Worm (Caenorhabditis elegans) whole organism, L3 larva: Measurements from ENCODE around the gene bigr-1.

Experiments used
- ZK546.5 ChIP-seq: sonication (generic microtip); optimal IDR thresholded peaks from 2 replicates; lab custom pipeline; 2017; ENCODE audit warnings: missing biosample characterization, missing genetic modification characterization
- aly-2 ChIP-seq: fragments of 150-350 bp; optimal IDR thresholded peaks from 2 replicates; lab custom pipeline; 2014; ENCODE audit warnings: missing biosample characterization, missing genetic modification characterization
- ama-1 ChIP-seq: fragments of 150-350 bp; optimal IDR thresholded peaks from 2 replicates; lab custom pipeline; 2018
- ceh-16 ChIP-seq: sonication (generic microtip); optimal IDR thresholded peaks from 2 replicates; lab custom pipeline; 2017; ENCODE audit warnings: missing biosample characterization, missing genetic modification characterization
- ceh-28 ChIP-seq: fragments of 150-350 bp; optimal IDR thresholded peaks from 2 replicates; lab custom pipeline; 2014; ENCODE audit warnings: missing biosample characterization, missing genetic modification reagents, missing genetic modification characterization
- ceh-9 ChIP-seq: sonication (generic microtip); optimal IDR thresholded peaks from 2 replicates; lab custom pipeline; 2018; ENCODE audit warnings: missing biosample characterization, missing genetic modification characterization
- egl-5 ChIP-seq: fragments of 150-350 bp; optimal IDR thresholded peaks from 2 replicates; lab custom pipeline; 2017; ENCODE audit warnings: missing biosample characterization, missing genetic modification reagents, missing genetic modification characterization, inconsistent platforms
- elt-1 ChIP-seq: fragments of 150-350 bp; optimal IDR thresholded peaks from 2 replicates; lab custom pipeline; 2014; ENCODE audit warnings: missing biosample characterization, missing genetic modification characterization
- elt-2 ChIP-seq: sonication (generic microtip); optimal IDR thresholded peaks from 2 replicates; lab custom pipeline; 2016; ENCODE audit warnings: missing genetic modification reagents, mild to moderate bottlenecking, missing genetic modification characterization, missing compliant biosample characterization
- elt-3 ChIP-seq, 3 experiments: fragments of 150-350 bp in 1 of 3; sonication (generic microtip) in 2 of 3; optimal IDR thresholded peaks; 2 replicates in 2 of 3; 4 replicates in 1 of 3; lab custom pipeline; 2014 to 2017; ENCODE audit warnings: missing biosample characterization in 3 of 3, missing genetic modification characterization in 3 of 3
- eor-1 ChIP-seq, 2 experiments: fragments of 150-350 bp; optimal IDR thresholded peaks; 2 replicates each; lab custom pipeline; 2014 to 2018; ENCODE audit warnings: missing biosample characterization in 2 of 2, missing genetic modification characterization in 2 of 2
- fkh-2 ChIP-seq: fragments of 150-350 bp; optimal IDR thresholded peaks from 2 replicates; lab custom pipeline; 2014; ENCODE audit warnings: missing biosample characterization, missing genetic modification reagents, missing genetic modification characterization
- hmg-11 ChIP-seq: sonication (generic microtip); optimal IDR thresholded peaks from 2 replicates; lab custom pipeline; 2016; ENCODE audit warnings: missing genetic modification characterization, missing compliant biosample characterization
- jun-1 ChIP-seq: fragments of 150-350 bp; optimal IDR thresholded peaks from 2 replicates; lab custom pipeline; 2014; ENCODE audit warnings: missing biosample characterization, missing genetic modification reagents, missing genetic modification characterization
- lin-15B ChIP-seq: fragments of 150-350 bp; optimal IDR thresholded peaks from 2 replicates; lab custom pipeline; 2014; ENCODE audit warnings: missing biosample characterization, missing genetic modification characterization
- lsy-12 ChIP-seq: sonication (generic microtip); optimal IDR thresholded peaks from 2 replicates; lab custom pipeline; 2016; ENCODE audit warnings: mild to moderate bottlenecking, missing genetic modification characterization, missing compliant biosample characterization
- mdl-1 ChIP-seq: fragments of 150-350 bp; optimal IDR thresholded peaks from 2 replicates; lab custom pipeline; 2014; ENCODE audit warnings: missing biosample characterization, missing genetic modification characterization
- nfya-1 ChIP-seq: sonication (generic microtip); optimal IDR thresholded peaks from 2 replicates; lab custom pipeline; 2017; ENCODE audit warnings: missing genetic modification characterization, mild to moderate bottlenecking, missing compliant biosample characterization, antibody characterized with exemption, moderate library complexity; ENCODE audit not compliant: insufficient read depth
- nhr-11 ChIP-seq: fragments of 150-350 bp; optimal IDR thresholded peaks from 2 replicates; lab custom pipeline; 2014; ENCODE audit warnings: missing biosample characterization, missing genetic modification characterization
- nhr-12 ChIP-seq: fragments of 150-350 bp; optimal IDR thresholded peaks from 2 replicates; lab custom pipeline; 2014; ENCODE audit warnings: missing biosample characterization, missing genetic modification characterization
- nhr-23 ChIP-seq: fragments of 150-350 bp; optimal IDR thresholded peaks from 2 replicates; lab custom pipeline; 2014; ENCODE audit warnings: missing biosample characterization, missing genetic modification reagents, missing genetic modification characterization
- nhr-237 ChIP-seq: fragments of 150-350 bp; optimal IDR thresholded peaks from 2 replicates; lab custom pipeline; 2014; ENCODE audit warnings: missing biosample characterization, missing genetic modification characterization
- nhr-25 ChIP-seq: sonication (generic microtip); optimal IDR thresholded peaks from 2 replicates; lab custom pipeline; 2017; ENCODE audit warnings: missing biosample characterization, missing genetic modification characterization
- nhr-28 ChIP-seq: fragments of 150-350 bp; optimal IDR thresholded peaks from 2 replicates; lab custom pipeline; 2014; ENCODE audit warnings: missing biosample characterization, missing genetic modification characterization
- nhr-43 ChIP-seq: sonication (generic microtip); optimal IDR thresholded peaks from 2 replicates; lab custom pipeline; 2016; ENCODE audit warnings: mild to moderate bottlenecking, missing genetic modification characterization, missing compliant biosample characterization; ENCODE audit not compliant: poor library complexity, severe bottlenecking
- pha-4 ChIP-seq: fragments of 150-350 bp; optimal IDR thresholded peaks from 2 replicates; lab custom pipeline; 2014; ENCODE audit warnings: missing biosample characterization, missing genetic modification reagents, missing genetic modification characterization
- pqm-1 ChIP-seq: fragments of 150-350 bp; optimal IDR thresholded peaks from 2 replicates; lab custom pipeline; 2017; ENCODE audit warnings: missing biosample characterization, missing genetic modification characterization, inconsistent platforms
- sea-2 ChIP-seq: fragments of 150-350 bp; sonication (generic microtip); optimal IDR thresholded peaks from 4 replicates; lab custom pipeline; 2014; ENCODE audit warnings: missing biosample characterization, missing genetic modification reagents, missing genetic modification characterization
- skn-1 ChIP-seq: fragments of 150-350 bp; optimal IDR thresholded peaks from 2 replicates; lab custom pipeline; 2014; ENCODE audit warnings: missing biosample characterization, missing genetic modification characterization
- snpc-4 ChIP-seq: fragments of 150-350 bp; optimal IDR thresholded peaks from 2 replicates; lab custom pipeline; 2014; ENCODE audit warnings: missing biosample characterization, missing genetic modification characterization
- tbx-2 ChIP-seq: sonication (generic microtip); optimal IDR thresholded peaks from 2 replicates; lab custom pipeline; 2016; ENCODE audit warnings: mild to moderate bottlenecking, missing genetic modification characterization, missing compliant biosample characterization
- zag-1 ChIP-seq: fragments of 150-350 bp; optimal IDR thresholded peaks from 2 replicates; lab custom pipeline; 2014; ENCODE audit warnings: missing biosample characterization, missing genetic modification characterization
- ztf-11 ChIP-seq: fragments of 150-350 bp; optimal IDR thresholded peaks from 2 replicates; lab custom pipeline; 2014; ENCODE audit warnings: missing biosample characterization, missing genetic modification characterization

The bigr-1 gene

ce11 chrII:11167039-11167438, 14.4 kb upstream of the bigr-1 start (continued):
- TF ChIP-seq hmg-11 (tag; lab: Kevin White, UChicago) (peak; percentile 51), ama-1 (lab: Kevin White, UChicago) (peak; percentile 96), ZK546.5 (tag; lab: Kevin White, UChicago) (no peak), mdl-1 (tag; lab: Kevin White, UChicago) (no peak), nhr-11 (tag; lab: Kevin White, UChicago) (no peak), lsy-12 (tag; lab: Kevin White, UChicago) (peak; percentile 65), elt-2 (tag; lab: Kevin White, UChicago) (peak; percentile 50)

- no peak for TF ChIP-seq ztf-11 (tag; lab: Kevin White, UChicago)
Observed at ce11 chrII:11175347-11175746, 6.1 kb upstream of the bigr-1 start.

ce11 chrII:11176441-11176840, 5.0 kb upstream of the bigr-1 start:
- TF ChIP-seq nfya-1 (tag; lab: Kevin White, UChicago), result peak; percentile 7
- TF ChIP-seq lin-15B (tag; lab: Kevin White, UChicago), result peak; percentile 11
- TF ChIP-seq elt-1 (tag; lab: Kevin White, UChicago), result no peak

- TF ChIP-seq nhr-12 (tag; lab: Kevin White, UChicago), result no peak
- TF ChIP-seq skn-1, result no peak
- TF ChIP-seq sea-2 (GFP tag; lab: Kevin White, UChicago), result no peak
- TF ChIP-seq pha-4, result no peak
- TF ChIP-seq zag-1, result no peak
- TF ChIP-seq aly-2 (tag; lab: Kevin White, UChicago), result no peak
- TF ChIP-seq ceh-9 (tag; lab: Kevin White, UChicago), result no peak
- no peak for TF ChIP-seq ceh-16
- TF ChIP-seq mdl-1 (tag; lab: Kevin White, UChicago), result no peak
- no peak for TF ChIP-seq elt-1 (tag; lab: Kevin White, UChicago)
- TF ChIP-seq jun-1, result no peak
- TF ChIP-seq fkh-2 (tag; lab: Kevin White, UChicago), result no peak
- TF ChIP-seq nhr-11 (tag; lab: Kevin White, UChicago), result no peak
- TF ChIP-seq ztf-11 (tag; lab: Kevin White, UChicago), result no peak
- no peak for TF ChIP-seq pqm-1 (tag; lab: Kevin White, UChicago)
- no peak for TF ChIP-seq eor-1 (tag; optimal IDR thresholded peaks at IDR 0.05; lab: Kevin White, UChicago)
- TF ChIP-seq lsy-12 (tag; lab: Kevin White, UChicago), result no peak
Observed at ce11 chrII:11177376-11177775, 4.1 kb upstream of the bigr-1 start, which contains the start of gene F37H8.6. Gene F37H8.6, minus strand, starts transcription at chrII:11177476.

- no peak for TF ChIP-seq ama-1 (lab: Kevin White, UChicago)
- no peak for TF ChIP-seq nhr-28 (tag; lab: Kevin White, UChicago)
- TF ChIP-seq nhr-25 (tag; lab: Kevin White, UChicago), result no peak
- no peak for TF ChIP-seq nhr-23
- TF ChIP-seq tbx-2, result no peak
- TF ChIP-seq elt-2 (tag; lab: Kevin White, UChicago), result no peak
- no peak for TF ChIP-seq pqm-1 (tag; lab: Kevin White, UChicago)
- TF ChIP-seq nhr-11 (tag; lab: Kevin White, UChicago), result no peak
Observed at ce11 chrII:11178737-11179136, 2.7 kb upstream of the bigr-1 start.

ce11 chrII:11184757-11185341, 3.4 kb downstream of the bigr-1 start, which contains the start of gene lir-3:
Gene lir-3, minus strand, starts transcription at chrII:11184807.
- TF ChIP-seq nhr-237 (tag; lab: Kevin White, UChicago), result no peak
- peak; percentile 21 for TF ChIP-seq snpc-4 (tag; lab: Kevin White, UChicago)
- peak; percentile 69 for TF ChIP-seq nfya-1 (tag; lab: Kevin White, UChicago)
- TF ChIP-seq egl-5 (tag; lab: Kevin White, UChicago), result peak; percentile 68
- TF ChIP-seq elt-2 (tag; lab: Kevin White, UChicago), result peak; percentile 10
- TF ChIP-seq elt-1 (tag; lab: Kevin White, UChicago), result no peak
- TF ChIP-seq elt-3 (tag; optimal IDR thresholded peaks at IDR 0.05; lab: Kevin White, UChicago), result no peak
- TF ChIP-seq nhr-43 (tag; lab: Kevin White, UChicago), result no peak
- peak; percentile 30 for TF ChIP-seq ceh-28 (tag; lab: Kevin White, UChicago)
- peak; percentile 80 for TF ChIP-seq hmg-11 (tag; lab: Kevin White, UChicago)
- no peak for TF ChIP-seq ama-1 (lab: Kevin White, UChicago)
- TF ChIP-seq lin-15B (tag; lab: Kevin White, UChicago), result peak; percentile 46
